Worm (Caenorhabditis elegans) whole organism, L4/young adult: Measurements from ENCODE around the gene K11H3.2.

Experiments used
- W03F9.2 ChIP-seq: fragments of 150-350 bp; optimal IDR thresholded peaks from 2 replicates; lab custom pipeline; 2014; ENCODE audit warnings: missing biosample characterization, missing genetic modification characterization
- dao-5 ChIP-seq: sonication (generic microtip); optimal IDR thresholded peaks from 2 replicates; lab custom pipeline; 2016; ENCODE audit warnings: missing genotype, missing genetic modification characterization, moderate library complexity, missing compliant biosample characterization
- him-1 ChIP-seq: sonication (generic microtip); optimal IDR thresholded peaks from 2 replicates; lab custom pipeline; 2016; ENCODE audit warnings: missing genotype, missing genetic modification reagents, missing genetic modification characterization, missing compliant biosample characterization

The K11H3.2 gene

ce11 chrIII:9851547-9851946 lies 5.4 kb downstream of the K11H3.2 start, which contains the start of gene K11H3.3:
TSS of gene K11H3.3 (plus strand) at chrIII:9851854.
- TF ChIP-seq W03F9.2 (tag; lab: Kevin White, UChicago) (no peak), him-1 (tag; lab: Kevin White, UChicago) (no peak), dao-5 (tag; lab: Kevin White, UChicago) (no peak)

ce11 chrIII:9853667-9854620 lies 7.8 kb downstream of the K11H3.2 start:
- TF ChIP-seq dao-5 (tag; lab: Kevin White, UChicago) (no peak), W03F9.2 (tag; lab: Kevin White, UChicago) (no peak), him-1 (tag; lab: Kevin White, UChicago) (no peak)

- TF ChIP-seq him-1 (tag; lab: Kevin White, UChicago) (no peak), W03F9.2 (tag; lab: Kevin White, UChicago) (no peak), dao-5 (tag; lab: Kevin White, UChicago) (no peak)
Observed at ce11 chrIII:9854960-9855359, 8.8 kb downstream of the K11H3.2 start.

- TF ChIP-seq W03F9.2 (tag; lab: Kevin White, UChicago) (no peak), dao-5 (tag; lab: Kevin White, UChicago) (no peak), him-1 (tag; lab: Kevin White, UChicago) (no peak)
Observed at ce11 chrIII:9857110-9857509, 10.9 kb downstream of the K11H3.2 start.

- TF ChIP-seq dao-5 (tag; lab: Kevin White, UChicago) (no peak), W03F9.2 (tag; lab: Kevin White, UChicago) (no peak), him-1 (tag; lab: Kevin White, UChicago) (no peak)
Observed at ce11 chrIII:9858061-9858460, 11.9 kb downstream of the K11H3.2 start.

- TF ChIP-seq W03F9.2 (tag; lab: Kevin White, UChicago) (no peak), him-1 (tag; lab: Kevin White, UChicago) (no peak), dao-5 (tag; lab: Kevin White, UChicago) (no peak)
Observed at ce11 chrIII:9859133-9859775, 13.1 kb downstream of the K11H3.2 start, which contains the start of gene gpdh-2. TSS of gene gpdh-2 (minus strand) at chrIII:9859183.

- TF ChIP-seq him-1 (tag; lab: Kevin White, UChicago) (no peak), W03F9.2 (tag; lab: Kevin White, UChicago) (no peak), dao-5 (tag; lab: Kevin White, UChicago) (no peak)
Observed at ce11 chrIII:9860201-9860780, 14.1 kb downstream of the K11H3.2 start, which contains the start of gene twk-48. TSS of gene twk-48 (plus strand) at chrIII:9860730.

ce11 chrIII:9861470-9862342 lies 15.5 kb downstream of the K11H3.2 start:
- TF ChIP-seq him-1 (tag; lab: Kevin White, UChicago) (peak; percentile 50), W03F9.2 (tag; lab: Kevin White, UChicago) (no peak), dao-5 (tag; lab: Kevin White, UChicago) (peak; percentile 28)

ce11 chrIII:9862469-9862868 lies 16.3 kb downstream of the K11H3.2 start:
- TF ChIP-seq dao-5 (tag; lab: Kevin White, UChicago) (no peak), W03F9.2 (tag; lab: Kevin White, UChicago) (no peak), him-1 (tag; lab: Kevin White, UChicago) (no peak)

ce11 chrIII:9867352-9867751 lies 21.2 kb downstream of the K11H3.2 start:
- TF ChIP-seq W03F9.2 (tag; lab: Kevin White, UChicago) (no peak), dao-5 (tag; lab: Kevin White, UChicago) (no peak), him-1 (tag; lab: Kevin White, UChicago) (no peak)

- no peak for TF ChIP-seq him-1 (tag; lab: Kevin White, UChicago)
- no peak for TF ChIP-seq dao-5 (tag; lab: Kevin White, UChicago)
- TF ChIP-seq W03F9.2 (tag; lab: Kevin White, UChicago): peak; percentile 65
Observed at ce11 chrIII:9867780-9868503, 21.7 kb downstream of the K11H3.2 start, which contains the start of gene dhhc-4. TSS of gene dhhc-4 (minus strand) at chrIII:9867792.
